Fruit fly (Drosophila melanogaster) whole organism, adult: Measurements from ENCODE around the gene Cyp4ac1.

Source experiments
- CG11617 ChIP-seq: fragments of 200-800 bp; sonication (Bioruptor generic); optimal IDR thresholded peaks from 2 replicates; lab custom pipeline; 2017; ENCODE audit warnings: mild to moderate bottlenecking, missing biosample characterization, missing genetic modification reagents, missing genetic modification characterization
- CG1620 ChIP-seq: fragments of 200-800 bp; sonication (Bioruptor generic); optimal IDR thresholded peaks from 2 replicates; lab custom pipeline; 2016; ENCODE audit warnings: missing biosample characterization, missing genetic modification characterization
- Mnt ChIP-seq: fragments of 200-800 bp; sonication (Bioruptor generic); optimal IDR thresholded peaks from 2 replicates; lab custom pipeline; 2016; ENCODE audit warnings: missing biosample characterization, mild to moderate bottlenecking, missing genetic modification characterization
- cnc ChIP-seq, 2 experiments: fragments of >200 bp; optimal IDR thresholded peaks; 2 replicates each; lab custom pipeline; 2017
- kay ChIP-seq: fragments of 200-800 bp; sonication (Bioruptor generic); peaks from one replicate; lab custom pipeline; 2016; ENCODE audit warnings: missing biosample characterization, missing genetic modification characterization, borderline replicate concordance

dm6 chr2L:5242194-5242914 lies 21.4 kb upstream of the Cyp4ac1 start:
- TF ChIP-seq cnc (optimal IDR thresholded peaks at IDR 0.05; lab: Kevin White, UChicago) (no peak), kay (GFP tag; lab: Kevin White, UChicago) (peak; percentile 53), Mnt (GFP tag; lab: Kevin White, UChicago) (no peak), CG1620 (no peak), CG11617 (GFP tag; lab: Kevin White, UChicago) (peak; percentile 69)
